Worm (Caenorhabditis elegans): Measurements from ENCODE around the gene D1022.5.

Gene D1022.5

ce11 chrII:7458706-7459105, at the start of gene D1022.5:
Gene D1022.5, minus strand, starts transcription at chrII:7458806.
- TF ChIP-seq D2030.7 (GFP tag; IDR thresholded peaks at IDR 0.05), result no peak
- no peak for TF ChIP-seq snpc-1.1 (tag; optimal IDR thresholded peaks at IDR 0.05; ENCODE audit: insufficient read depth)
- no peak for TF ChIP-seq F52B5.7 (tag; optimal IDR thresholded peaks at IDR 0.05)
- TF ChIP-seq pha-4 (tag; optimal IDR thresholded peaks at IDR 0.05), result no peak
- TF ChIP-seq snpc-1.3 (tag; optimal IDR thresholded peaks at IDR 0.05; ENCODE audit: insufficient read depth), result no peak
- no peak for TF ChIP-seq madf-3 (GFP tag; IDR thresholded peaks at IDR 0.05)
- no peak for TF ChIP-seq rpc-1 (optimal IDR thresholded peaks at IDR 0.05)
- no peak for TF ChIP-seq rpc-1 (tag; optimal IDR thresholded peaks at IDR 0.05)
- no peak for TF ChIP-seq ama-1 (optimal IDR thresholded peaks at IDR 0.05)
- no peak for TF ChIP-seq ama-1 (GFP tag; optimal IDR thresholded peaks at IDR 0.05)
- TF ChIP-seq ceh-100 (GFP tag; IDR thresholded peaks at IDR 0.05), result no peak
- no peak for TF ChIP-seq B0019.2 (GFP tag; conservative IDR thresholded peaks at IDR 0.05)
- TF ChIP-seq lin-26 (GFP tag; IDR thresholded peaks at IDR 0.05), result no peak
- no peak for TF ChIP-seq ceh-91 (GFP tag; IDR thresholded peaks at IDR 0.05)
- no peak for TF ChIP-seq hmg-1.2 (GFP tag; IDR thresholded peaks at IDR 0.05)
- TF ChIP-seq B0336.3 (GFP tag; IDR thresholded peaks at IDR 0.05), result no peak

- no peak for TF ChIP-seq nhr-27 (tag; optimal IDR thresholded peaks at IDR 0.05)
These were observed 46.4 kb upstream of the D1022.5 start, which contains the start of gene C28F5.1 for ce11 chrII:7505005-7505404. Gene C28F5.1, plus strand, starts transcription at chrII:7505305.

- no peak for TF ChIP-seq rpc-1 (optimal IDR thresholded peaks at IDR 0.05)
- no peak for TF ChIP-seq rpc-1 (tag; optimal IDR thresholded peaks at IDR 0.05)
- no peak for TF ChIP-seq nhr-90 (tag; optimal IDR thresholded peaks at IDR 0.05)
- TF ChIP-seq mcd-1 (GFP tag; IDR thresholded peaks at IDR 0.05), result no peak
- no peak for TF ChIP-seq madf-3 (GFP tag; IDR thresholded peaks at IDR 0.05)
- TF ChIP-seq lin-54 (GFP tag; optimal IDR thresholded peaks at IDR 0.05), result no peak
- TF ChIP-seq let-526 (GFP tag; IDR thresholded peaks at IDR 0.05), result no peak
- no peak for TF ChIP-seq ceh-58 (GFP tag; IDR thresholded peaks at IDR 0.05)
- TF ChIP-seq athp-1 (tag; optimal IDR thresholded peaks at IDR 0.05), result no peak
- no peak for TF ChIP-seq egrh-3 (GFP tag; IDR thresholded peaks at IDR 0.05)
- no peak for TF ChIP-seq die-1 (tag; optimal IDR thresholded peaks at IDR 0.05)
- no peak for TF ChIP-seq dpl-1 (GFP tag; optimal IDR thresholded peaks at IDR 0.05)
- no peak for TF ChIP-seq dpff-1 (tag; optimal IDR thresholded peaks at IDR 0.05)
- TF ChIP-seq ets-4 (GFP tag; optimal IDR thresholded peaks at IDR 0.05), result no peak
- no peak for TF ChIP-seq akir-1 (GFP tag; optimal IDR thresholded peaks at IDR 0.05)
These were observed 40.8 kb upstream of the D1022.5 start, which contains the start of gene srab-14 for ce11 chrII:7499390-7499789. Gene srab-14, minus strand, starts transcription at chrII:7499490.

- TF ChIP-seq bed-1 (GFP tag; IDR thresholded peaks at IDR 0.05) (no peak), F10E7.11 (tag; optimal IDR thresholded peaks at IDR 0.05) (no peak), ama-1 (optimal IDR thresholded peaks at IDR 0.05) (no peak), ama-1 (GFP tag; optimal IDR thresholded peaks at IDR 0.05) (no peak), Y79H2A.3 (GFP tag; conservative IDR thresholded peaks at IDR 0.05) (no peak), ceh-79 (tag; optimal IDR thresholded peaks at IDR 0.05) (no peak), F55B11.4 (tag; optimal IDR thresholded peaks at IDR 0.05; ENCODE audit: borderline replicate concordance, insufficient read depth) (no peak), snpc-1.3 (tag; optimal IDR thresholded peaks at IDR 0.05; ENCODE audit: insufficient read depth) (no peak), hmg-20 (GFP tag; IDR thresholded peaks at IDR 0.05) (no peak), nfya-2 (GFP tag; IDR thresholded peaks at IDR 0.05) (no peak), ztf-3 (GFP tag; optimal IDR thresholded peaks at IDR 0.05) (no peak), rcor-1 (GFP tag; IDR thresholded peaks at IDR 0.05) (no peak), ccch-3 (GFP tag; optimal IDR thresholded peaks at IDR 0.05) (no peak), hlh-12 (tag; optimal IDR thresholded peaks at IDR 0.05) (no peak), ztf-25 (GFP tag; IDR thresholded peaks at IDR 0.05) (no peak), nhr-90 (tag; optimal IDR thresholded peaks at IDR 0.05) (no peak), somi-1 (GFP tag; optimal IDR thresholded peaks at IDR 0.05) (no peak), T07F8.4 (tag; optimal IDR thresholded peaks at IDR 0.05) (no peak)
These were observed 37.5 kb upstream of the D1022.5 start, which contains the start of gene spi-1 for ce11 chrII:7496070-7496469. Gene spi-1, plus strand, starts transcription at chrII:7496247.

Measured in whole organism, young adult.